Worm (Caenorhabditis elegans): ENCODE measurements around the gene F35F11.2.

Gene F35F11.2

ce11 chrIV:4078901-4079300, 38.8 kb downstream of the F35F11.2 start, which contains the start of gene C35B1.8:
C35B1.8 (minus strand) TSS chrIV:4079001.
- TF ChIP-seq xbp-1 (tag; optimal IDR thresholded peaks at IDR 0.05) = no peak
- no peak for TF ChIP-seq pqm-1 (tag; optimal IDR thresholded peaks at IDR 0.05)
- TF ChIP-seq snpc-4 (tag; optimal IDR thresholded peaks at IDR 0.05) = no peak
- TF ChIP-seq unc-62 (GFP tag; optimal IDR thresholded peaks at IDR 0.05) = no peak
- no peak for TF ChIP-seq grh-1 (GFP tag; IDR thresholded peaks at IDR 0.05)
- no peak for TF ChIP-seq unc-86 (tag; optimal IDR thresholded peaks at IDR 0.05)
- TF ChIP-seq unc-98 (GFP tag; IDR thresholded peaks at IDR 0.05) = no peak
- no peak for TF ChIP-seq ceh-63 (GFP tag; optimal IDR thresholded peaks at IDR 0.05)
- TF ChIP-seq C34B4.2 (tag; optimal IDR thresholded peaks at IDR 0.05) = no peak
- no peak for TF ChIP-seq mef-2 (tag; optimal IDR thresholded peaks at IDR 0.05)
- no peak for TF ChIP-seq ceh-82 (tag; optimal IDR thresholded peaks at IDR 0.05)
- TF ChIP-seq hlh-17 (GFP tag; optimal IDR thresholded peaks at IDR 0.05; ENCODE audit: borderline replicate concordance) = no peak
- no peak for TF ChIP-seq C04F5.9 (tag; optimal IDR thresholded peaks at IDR 0.05)
- TF ChIP-seq zag-1 (tag; optimal IDR thresholded peaks at IDR 0.05) = no peak
- TF ChIP-seq unc-130 (tag; optimal IDR thresholded peaks at IDR 0.05) = no peak

ce11 chrIV:4079514-4079913, 39.4 kb downstream of the F35F11.2 start, which contains the start of gene C35B1.4:
C35B1.4 (plus strand) TSS chrIV:4079814.
- TF ChIP-seq fkh-8 (tag; optimal IDR thresholded peaks at IDR 0.05) = no peak
- no peak for TF ChIP-seq sptf-1 (tag; optimal IDR thresholded peaks at IDR 0.05)
- no peak for TF ChIP-seq efl-1 (optimal IDR thresholded peaks at IDR 0.05)
- no peak for TF ChIP-seq efl-1 (GFP tag; optimal IDR thresholded peaks at IDR 0.05 in 1 of 2)
- TF ChIP-seq unc-98 (GFP tag; IDR thresholded peaks at IDR 0.05) = no peak
- TF ChIP-seq swsn-7 (tag; optimal IDR thresholded peaks at IDR 0.05) = no peak
- no peak for TF ChIP-seq aha-1 (tag; optimal IDR thresholded peaks at IDR 0.05)
- TF ChIP-seq zip-4 (GFP tag; optimal IDR thresholded peaks at IDR 0.05) = no peak
- TF ChIP-seq ceh-90 (tag; optimal IDR thresholded peaks at IDR 0.05) = no peak
- TF ChIP-seq fos-1 (tag; optimal IDR thresholded peaks at IDR 0.05) = no peak
- TF ChIP-seq mdl-1 (tag; optimal IDR thresholded peaks at IDR 0.05) = no peak
- no peak for TF ChIP-seq nhr-47 (tag; optimal IDR thresholded peaks at IDR 0.05)
- TF ChIP-seq lsy-2 (tag; optimal IDR thresholded peaks at IDR 0.05) = no peak
- no peak for TF ChIP-seq nhr-11 (tag; optimal IDR thresholded peaks at IDR 0.05)
- TF ChIP-seq unc-30 (tag; optimal IDR thresholded peaks at IDR 0.05) = no peak
- no peak for TF ChIP-seq alr-1 (tag; optimal IDR thresholded peaks at IDR 0.05; ENCODE audit: borderline replicate concordance)
- TF ChIP-seq F16B12.6 (tag; optimal IDR thresholded peaks at IDR 0.05) = no peak
- no peak for TF ChIP-seq dpl-1 (GFP tag; optimal IDR thresholded peaks at IDR 0.05)
- TF ChIP-seq ama-1 (optimal IDR thresholded peaks at IDR 0.05) = no peak
- no peak for TF ChIP-seq mab-9 (GFP tag; IDR thresholded peaks at IDR 0.05)

- no peak for TF ChIP-seq nhr-19 (GFP tag; conservative IDR thresholded peaks at IDR 0.05)
- TF ChIP-seq sptf-1 (tag; optimal IDR thresholded peaks at IDR 0.05) = no peak
- no peak for TF ChIP-seq nhr-28 (tag; optimal IDR thresholded peaks at IDR 0.05)
- no peak for TF ChIP-seq aly-2 (tag; optimal IDR thresholded peaks at IDR 0.05)
- no peak for TF ChIP-seq ceh-8 (GFP tag; optimal IDR thresholded peaks at IDR 0.05)
- TF ChIP-seq alr-1 (tag; optimal IDR thresholded peaks at IDR 0.05; ENCODE audit: borderline replicate concordance) = no peak
- TF ChIP-seq nhr-85 (tag) = no peak
- TF ChIP-seq hpl-2 (GFP tag; optimal IDR thresholded peaks at IDR 0.05) = no peak
- TF ChIP-seq irx-1 (tag; optimal IDR thresholded peaks at IDR 0.05) = no peak
- TF ChIP-seq mef-2 (tag; optimal IDR thresholded peaks at IDR 0.05) = no peak
- TF ChIP-seq nhr-11 (tag; optimal IDR thresholded peaks at IDR 0.05) = no peak
- TF ChIP-seq unc-30 (tag; optimal IDR thresholded peaks at IDR 0.05) = no peak
- TF ChIP-seq ama-1 (optimal IDR thresholded peaks at IDR 0.05) = no peak
- no peak for TF ChIP-seq fkh-4 (tag; optimal IDR thresholded peaks at IDR 0.05; ENCODE audit: borderline replicate concordance)
- TF ChIP-seq ceh-63 (GFP tag; optimal IDR thresholded peaks at IDR 0.05) = no peak
- TF ChIP-seq jun-1 (tag; optimal IDR thresholded peaks at IDR 0.05) = no peak
- TF ChIP-seq ztf-4 (tag; optimal IDR thresholded peaks at IDR 0.05) = no peak
Observed at ce11 chrIV:4080846-4081245, 40.8 kb downstream of the F35F11.2 start, which contains the start of the genes C35B1.9 and C35B1.3. C35B1.9 (minus strand) TSS chrIV:4080946. C35B1.3 (plus strand) TSS chrIV:4081151.
